Worm (Caenorhabditis elegans) whole organism, L1 larva: ENCODE results near the gene txt-18.

ENCODE experiments used
- F16B12.6 ChIP-seq: fragments of 150-350 bp; optimal IDR thresholded peaks from 2 replicates; lab custom pipeline; 2014; ENCODE audit warnings: missing biosample characterization, missing genetic modification characterization
- ceh-90 ChIP-seq: sonication (generic microtip); optimal IDR thresholded peaks from 2 replicates; lab custom pipeline; 2016; ENCODE audit warnings: missing genetic modification characterization, missing compliant biosample characterization

DNA sequence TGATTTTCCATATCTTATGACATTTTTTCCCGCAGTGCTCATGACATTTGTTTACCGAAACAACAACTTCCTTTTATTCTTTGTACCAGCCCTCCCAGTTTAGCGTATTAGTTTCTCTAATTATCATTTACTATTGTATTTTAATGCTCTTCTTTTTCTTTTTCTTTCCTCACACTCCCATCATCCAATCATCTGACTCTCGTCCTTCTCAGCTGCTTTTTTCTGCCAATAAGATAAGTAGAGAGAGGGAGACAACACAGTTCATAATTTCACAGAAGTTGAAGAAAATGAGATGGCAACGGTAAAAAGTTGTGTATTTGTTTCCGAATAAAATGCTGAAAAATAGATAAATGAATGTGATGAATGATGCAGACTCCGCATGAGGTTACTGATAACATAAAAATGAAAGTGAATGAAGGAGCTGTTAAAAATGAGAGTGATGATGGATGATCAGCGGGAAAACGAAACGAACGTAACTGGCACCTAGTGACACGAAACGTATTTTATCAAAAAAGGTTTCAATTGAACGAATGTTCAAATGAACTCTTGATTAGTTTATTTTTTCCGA lies 33.6 kb downstream of the txt-18 start:
- TF ChIP-seq F16B12.6 (no peak), ceh-90 (no peak)
